Fruit fly (Drosophila melanogaster) whole organism: ENCODE results near the gene RpL7A.

Source experiments
- EcR ChIP-seq, 2 experiments: fragments of >200 bp; optimal IDR thresholded peaks; 2 replicates each; lab custom pipeline; 2017; ENCODE audit warnings: missing biosample characterization in 2 of 2, missing genetic modification characterization in 2 of 2, missing genetic modification reagents in 2 of 2
- pan ChIP-seq: fragments of >200 bp; optimal IDR thresholded peaks from 2 replicates; lab custom pipeline; 2017

dm6 chrX:6533101-6533636, at the start of gene RpL7A:
- TF ChIP-seq pan (lab: Kevin White, UChicago) (no peak), EcR (GFP tag; optimal IDR thresholded peaks at IDR 0.05; lab: Kevin White, UChicago) (no peak)
